Fruit fly (Drosophila melanogaster): ENCODE results near the gene CG31642.

CG31642 gene

DNA sequence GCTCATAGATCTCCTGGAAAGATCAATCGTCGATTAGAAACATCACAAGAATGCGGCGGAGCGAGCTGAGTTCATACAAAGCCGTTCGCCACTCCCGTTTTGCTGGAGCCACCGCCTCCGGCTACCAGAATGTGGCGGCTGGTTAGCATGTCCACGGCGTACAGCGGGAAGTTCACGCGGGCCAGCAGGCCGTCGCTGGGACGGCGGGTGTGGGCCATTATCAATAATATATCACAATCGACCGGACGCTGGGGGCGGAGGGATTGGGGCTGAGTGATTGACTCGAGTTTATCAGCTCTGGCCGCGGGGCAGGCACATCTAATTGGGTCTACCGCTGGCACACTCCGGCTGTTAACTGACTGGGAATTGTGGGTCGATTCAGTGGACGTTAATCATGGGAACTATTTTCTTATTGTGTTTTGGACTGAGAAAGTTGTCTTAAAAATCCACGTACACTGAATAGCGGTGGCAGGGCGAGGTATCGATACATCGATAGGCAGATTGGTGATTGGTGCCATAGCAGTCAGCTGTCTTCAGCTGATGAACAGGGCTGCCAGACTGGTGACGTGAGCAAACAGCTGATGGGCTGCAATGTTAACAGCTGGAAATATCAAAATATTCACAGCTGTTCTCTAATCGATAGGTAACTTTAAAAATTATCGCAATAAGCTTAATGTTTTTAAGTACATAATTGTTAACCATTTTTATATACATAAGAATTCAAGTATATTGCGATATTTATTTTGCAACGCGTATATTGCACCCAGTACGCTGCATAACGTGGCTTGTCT lies 19.6 kb upstream of the CG31642 start, which contains the start of gene CG9175:
Gene CG9175, minus strand, starts transcription at position 488 of the 791 bp plus-strand sequence.
- no peak for TF ChIP-seq CG34367 (tag; optimal IDR thresholded peaks at IDR 0.05)
- TF ChIP-seq CG12605 (GFP tag; IDR thresholded peaks at IDR 0.05), result no peak
- no peak for TF ChIP-seq CG10348 (GFP tag; IDR thresholded peaks at IDR 0.05)
- TF ChIP-seq CG4496 (GFP tag; IDR thresholded peaks at IDR 0.05), result no peak
- no peak for TF ChIP-seq CG9948 (tag; optimal IDR thresholded peaks at IDR 0.05)
- TF ChIP-seq Ets98B (GFP tag; IDR thresholded peaks at IDR 0.05), result no peak

DNA sequence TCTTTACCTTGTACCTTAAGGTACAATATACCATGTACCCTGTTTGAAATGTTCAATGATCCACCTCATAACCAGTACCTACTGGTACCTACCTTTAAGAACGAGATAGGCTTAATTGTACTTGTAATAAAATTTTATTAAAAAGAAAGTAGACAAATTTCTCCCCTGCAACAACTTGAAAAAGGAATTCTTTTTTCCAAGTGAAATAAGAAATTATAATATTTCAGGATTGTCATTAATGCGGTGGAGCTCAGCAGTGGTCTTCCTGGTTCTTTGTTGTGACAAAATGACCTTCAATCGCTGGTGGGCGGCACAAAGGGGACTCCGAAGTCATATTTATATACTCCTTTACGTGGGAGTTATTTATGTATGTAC lies 19.1 kb upstream of the CG31642 start:
- TF ChIP-seq CG34367 (tag; optimal IDR thresholded peaks at IDR 0.05), result no peak

DNA sequence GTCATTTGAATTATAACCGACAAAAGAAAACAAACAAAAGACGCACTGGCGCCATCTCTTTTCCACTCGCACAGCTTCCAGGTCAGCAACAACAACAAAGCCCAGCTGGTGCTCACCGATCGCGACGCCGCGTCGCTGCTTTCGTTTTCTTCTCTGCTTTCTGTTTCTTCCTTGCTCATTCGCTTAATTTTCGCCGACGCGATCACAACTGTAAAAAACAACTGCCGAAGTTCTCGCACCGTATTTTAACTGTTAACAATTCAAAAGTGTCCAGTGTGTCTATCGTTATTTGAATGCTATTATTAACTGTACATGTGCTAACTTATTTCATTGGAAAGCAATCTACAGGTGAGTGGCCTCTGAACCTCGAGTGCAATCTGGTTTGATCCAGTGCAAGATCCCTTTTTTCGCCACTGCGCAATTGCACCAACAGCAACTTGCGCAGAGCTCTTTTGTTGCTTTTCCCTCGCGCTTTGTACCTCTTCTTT lies 18.1 kb upstream of the CG31642 start, which contains the start of gene stai:
Gene stai, plus strand, starts transcription at position 176 of the 488 bp plus-strand sequence.
- no peak for TF ChIP-seq CG9948 (tag; optimal IDR thresholded peaks at IDR 0.05)
- peak; percentile 27 for TF ChIP-seq Pif1A (GFP tag; optimal IDR thresholded peaks at IDR 0.05)
- TF ChIP-seq Snoo (tag; optimal IDR thresholded peaks at IDR 0.05), result no peak
- peak; percentile 11 for TF ChIP-seq Pif1B (GFP tag; optimal IDR thresholded peaks at IDR 0.05)
- TF ChIP-seq CG14655 (GFP tag; optimal IDR thresholded peaks at IDR 0.05), result no peak
- TF ChIP-seq CG17806 (tag; optimal IDR thresholded peaks at IDR 0.05), result no peak
- TF ChIP-seq EcR (GFP tag; optimal IDR thresholded peaks at IDR 0.05), result peak; percentile 87
- no peak for TF ChIP-seq D1 (tag; optimal IDR thresholded peaks at IDR 0.05)
- peak; percentile 13 for TF ChIP-seq CG13204 (GFP tag; optimal IDR thresholded peaks at IDR 0.05)
- peak; percentile 35 for TF ChIP-seq CG8301 (tag; optimal IDR thresholded peaks at IDR 0.05)
- TF ChIP-seq CG34367 (tag; optimal IDR thresholded peaks at IDR 0.05), result peak; percentile 18
- peak; percentile 57; the same call in 2 of the 3 replicates for TF ChIP-seq CG4496 (GFP tag; IDR thresholded peaks at IDR 0.05)
- TF ChIP-seq fd96Ca (GFP tag; IDR thresholded peaks at IDR 0.05), result no peak
- TF ChIP-seq CG12605 (GFP tag; IDR thresholded peaks at IDR 0.05), result peak; percentile 58; the same call in 1 of the 2 replicates
- TF ChIP-seq rn (GFP tag; IDR thresholded peaks at IDR 0.05), result no peak
- TF ChIP-seq CG10348 (GFP tag; IDR thresholded peaks at IDR 0.05), result no peak
- no peak for TF ChIP-seq gl (tag; optimal IDR thresholded peaks at IDR 0.05)
- TF ChIP-seq CG8159 (tag; optimal IDR thresholded peaks at IDR 0.05), result no peak
- no peak for TF ChIP-seq CG32121 (GFP tag; IDR thresholded peaks at IDR 0.05)
- peak; percentile 13 for TF ChIP-seq CG15710 (tag; optimal IDR thresholded peaks at IDR 0.05)
- peak; percentile 51; the same call in 1 of the 2 replicates for TF ChIP-seq Ets98B (GFP tag; IDR thresholded peaks at IDR 0.05)

DNA sequence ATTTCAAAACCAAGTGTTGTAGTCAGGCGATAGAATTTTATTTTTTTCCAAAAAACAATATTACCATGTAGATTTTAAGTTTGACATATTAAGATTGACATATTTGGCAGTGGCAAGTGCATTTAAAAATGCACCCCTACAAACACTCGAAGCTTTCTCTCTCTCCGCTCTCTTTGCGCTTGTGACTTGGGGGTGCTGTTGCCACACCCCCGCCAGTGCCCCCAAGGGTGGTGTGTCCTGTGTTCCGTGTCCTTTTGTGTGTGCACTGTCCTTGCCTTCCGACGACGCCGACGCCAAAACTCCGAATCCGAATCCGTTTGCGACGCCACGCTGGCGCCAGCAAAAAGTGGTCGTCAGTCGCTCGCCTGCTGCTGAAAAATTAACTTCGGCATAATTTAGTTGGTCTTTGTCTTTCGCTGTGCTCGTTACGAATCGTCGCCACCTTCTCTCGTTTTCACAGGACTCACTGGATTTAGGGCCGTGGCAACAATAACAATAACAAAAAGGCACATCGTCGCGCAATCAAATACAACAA lies 8.9 kb upstream of the CG31642 start:
- TF ChIP-seq CG12605 (GFP tag; IDR thresholded peaks at IDR 0.05), result no peak
- no peak for TF ChIP-seq fd96Ca (GFP tag; IDR thresholded peaks at IDR 0.05)
- no peak for TF ChIP-seq CG10348 (GFP tag; IDR thresholded peaks at IDR 0.05)
- no peak for TF ChIP-seq CG8301 (tag; optimal IDR thresholded peaks at IDR 0.05)
- TF ChIP-seq CG13204 (GFP tag; optimal IDR thresholded peaks at IDR 0.05), result no peak
- no peak for TF ChIP-seq CG17806 (tag; optimal IDR thresholded peaks at IDR 0.05)
- TF ChIP-seq CG8159 (tag; optimal IDR thresholded peaks at IDR 0.05), result no peak
- TF ChIP-seq Pif1B (GFP tag; optimal IDR thresholded peaks at IDR 0.05), result no peak
- TF ChIP-seq CG14655 (GFP tag; optimal IDR thresholded peaks at IDR 0.05), result no peak
- TF ChIP-seq CG34367 (tag; optimal IDR thresholded peaks at IDR 0.05), result no peak

DNA sequence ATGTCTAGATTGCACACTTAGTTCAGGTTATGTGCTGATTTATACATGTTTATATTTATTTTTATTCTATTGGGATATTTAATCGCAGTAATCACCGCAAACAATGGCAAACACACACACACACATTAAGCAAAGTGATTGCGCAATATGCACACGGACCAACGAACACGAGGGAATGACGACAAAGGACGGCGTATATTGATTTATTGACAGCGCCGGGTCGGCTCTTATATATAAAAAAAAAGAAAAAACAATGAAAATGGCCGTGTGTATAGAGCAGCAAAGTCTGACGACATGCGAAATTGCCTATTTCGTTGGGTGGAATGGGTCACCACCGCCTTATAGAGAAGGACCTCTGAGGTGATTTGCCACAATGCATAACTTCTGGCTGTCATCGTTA lies 7.5 kb upstream of the CG31642 start:
- TF ChIP-seq CG9948 (tag; optimal IDR thresholded peaks at IDR 0.05), result no peak
- TF ChIP-seq fd96Ca (GFP tag; IDR thresholded peaks at IDR 0.05), result no peak
- TF ChIP-seq CG10348 (GFP tag; IDR thresholded peaks at IDR 0.05), result no peak
- TF ChIP-seq CG12605 (GFP tag; IDR thresholded peaks at IDR 0.05), result no peak
- no peak for TF ChIP-seq CG17806 (tag; optimal IDR thresholded peaks at IDR 0.05)
- TF ChIP-seq CG4496 (GFP tag; IDR thresholded peaks at IDR 0.05), result no peak
- TF ChIP-seq Snoo (tag; optimal IDR thresholded peaks at IDR 0.05), result no peak
- TF ChIP-seq Ets98B (GFP tag; IDR thresholded peaks at IDR 0.05), result no peak
- TF ChIP-seq CG8159 (tag; optimal IDR thresholded peaks at IDR 0.05), result no peak
- TF ChIP-seq rn (GFP tag; IDR thresholded peaks at IDR 0.05), result no peak
- no peak for TF ChIP-seq gl (tag; optimal IDR thresholded peaks at IDR 0.05)

DNA sequence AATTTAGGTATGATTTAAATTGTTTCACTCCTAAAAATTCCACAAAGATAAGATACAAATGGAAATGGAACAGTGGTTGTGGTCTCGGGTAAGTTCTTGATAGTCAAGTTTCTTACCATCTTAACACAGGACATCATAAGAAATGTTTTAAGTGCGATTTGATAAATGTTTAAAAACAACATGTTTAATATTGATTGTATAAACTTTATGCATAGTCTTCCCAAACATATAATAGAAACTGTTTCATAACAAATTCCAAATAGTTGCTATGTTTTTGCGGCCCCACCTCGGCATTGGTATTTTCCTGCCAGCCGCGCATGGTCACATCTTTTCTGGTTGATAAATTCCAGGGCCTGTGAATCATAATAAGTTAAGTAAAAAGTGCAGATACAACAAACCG lies 6.5 kb downstream of the CG31642 start, which contains the start of gene Arpc4:
Gene Arpc4, plus strand, starts transcription at position 318 of the 400 bp plus-strand sequence.
- TF ChIP-seq CG14655 (GFP tag; optimal IDR thresholded peaks at IDR 0.05), result no peak
- TF ChIP-seq CG15710 (tag; optimal IDR thresholded peaks at IDR 0.05), result peak; percentile 54
- TF ChIP-seq CG17806 (tag; optimal IDR thresholded peaks at IDR 0.05), result peak; percentile 60
- no peak for TF ChIP-seq Pif1A (GFP tag; optimal IDR thresholded peaks at IDR 0.05)
- TF ChIP-seq EcR (GFP tag; optimal IDR thresholded peaks at IDR 0.05), result no peak
- TF ChIP-seq CG9948 (tag; optimal IDR thresholded peaks at IDR 0.05), result peak; percentile 45
- TF ChIP-seq CG8159 (tag; optimal IDR thresholded peaks at IDR 0.05), result peak; percentile 59
- TF ChIP-seq CG4496 (GFP tag; IDR thresholded peaks at IDR 0.05), result peak; percentile 79
- TF ChIP-seq Snoo (tag; optimal IDR thresholded peaks at IDR 0.05), result no peak
- no peak for TF ChIP-seq fd96Ca (GFP tag; IDR thresholded peaks at IDR 0.05)
- peak; percentile 38; the same call in 1 of the 2 replicates for TF ChIP-seq CG32121 (GFP tag; IDR thresholded peaks at IDR 0.05)
- TF ChIP-seq D1 (tag; optimal IDR thresholded peaks at IDR 0.05), result peak; percentile 82
- TF ChIP-seq CG34367 (tag; optimal IDR thresholded peaks at IDR 0.05), result peak; percentile 41
